Worm (Caenorhabditis elegans): ENCODE measurements around the gene fbxa-182.

ce11 chrII:2442243-2442642 lies 29.7 kb upstream of the fbxa-182 start:
- TF ChIP-seq hmg-4 (GFP tag; optimal IDR thresholded peaks at IDR 0.05), result no peak
- TF ChIP-seq ceh-13 (GFP tag; optimal IDR thresholded peaks at IDR 0.05), result no peak
- TF ChIP-seq ets-7 (tag; optimal IDR thresholded peaks at IDR 0.05), result no peak
- no peak for TF ChIP-seq B0310.2 (tag; optimal IDR thresholded peaks at IDR 0.05)
- TF ChIP-seq sea-1 (GFP tag; conservative IDR thresholded peaks at IDR 0.05), result no peak
- TF ChIP-seq pes-1 (GFP tag; IDR thresholded peaks at IDR 0.05), result no peak
- TF ChIP-seq ama-1 (optimal IDR thresholded peaks at IDR 0.05), result no peak
- TF ChIP-seq aly-1 (tag; optimal IDR thresholded peaks at IDR 0.05), result no peak
- no peak for TF ChIP-seq flt-1 (GFP tag; IDR thresholded peaks at IDR 0.05)
